Fruit fly (Drosophila melanogaster) whole organism: Measurements from ENCODE around the gene CG7739.

Experiments
- CG8478 ChIP-seq: fragments of >200 bp; optimal IDR thresholded peaks from 2 replicates; lab custom pipeline; 2018; ENCODE audit warnings: inconsistent platforms
- Dll ChIP-seq: fragments of >200 bp; optimal IDR thresholded peaks from 2 replicates; lab custom pipeline; 2017
- pan ChIP-seq: fragments of >200 bp; optimal IDR thresholded peaks from 2 replicates; lab custom pipeline; 2017
- psq ChIP-seq: fragments of >200 bp; optimal IDR thresholded peaks from 2 replicates; lab custom pipeline; 2017
- usp ChIP-seq: fragments of >200 bp; optimal IDR thresholded peaks from 2 replicates; lab custom pipeline; 2017; ENCODE audit warnings: missing biosample characterization, missing genetic modification characterization, mixed read lengths

- TF ChIP-seq Dll (lab: Kevin White, UChicago): no peak
- no peak for TF ChIP-seq usp (GFP tag; lab: Kevin White, UChicago)
- no peak for TF ChIP-seq psq
- no peak for TF ChIP-seq pan (lab: Kevin White, UChicago)
- no peak for TF ChIP-seq CG8478
Observed at dm6 chr3L:15514814-15515495, 47.9 kb downstream of the CG7739 start.
